Worm (Caenorhabditis elegans) whole organism, L3 larva: Measurements from ENCODE around the gene nspf-3.

ENCODE experiments used
- ceh-28 ChIP-seq: fragments of 150-350 bp; optimal IDR thresholded peaks from 2 replicates; lab custom pipeline; 2014; ENCODE audit warnings: missing biosample characterization, missing genetic modification reagents, missing genetic modification characterization
- ceh-82 ChIP-seq: fragments of 150-350 bp; optimal IDR thresholded peaks from 2 replicates; lab custom pipeline; 2014; ENCODE audit warnings: missing biosample characterization, missing genetic modification characterization
- elt-3 ChIP-seq, 3 experiments: fragments of 150-350 bp in 1 of 3; sonication (generic microtip) in 2 of 3; optimal IDR thresholded peaks; 2 replicates in 2 of 3; 4 replicates in 1 of 3; lab custom pipeline; 2014 to 2017; ENCODE audit warnings: missing biosample characterization in 3 of 3, missing genetic modification characterization in 3 of 3
- fos-1 ChIP-seq: fragments of 150-350 bp; optimal IDR thresholded peaks from 2 replicates; lab custom pipeline; 2014; ENCODE audit warnings: missing biosample characterization, missing genetic modification characterization
- lsy-12 ChIP-seq: sonication (generic microtip); optimal IDR thresholded peaks from 2 replicates; lab custom pipeline; 2016; ENCODE audit warnings: mild to moderate bottlenecking, missing genetic modification characterization, missing compliant biosample characterization
- nfya-1 ChIP-seq: sonication (generic microtip); optimal IDR thresholded peaks from 2 replicates; lab custom pipeline; 2017; ENCODE audit warnings: missing genetic modification characterization, mild to moderate bottlenecking, missing compliant biosample characterization, antibody characterized with exemption, moderate library complexity; ENCODE audit not compliant: insufficient read depth
- sea-2 ChIP-seq: fragments of 150-350 bp; sonication (generic microtip); optimal IDR thresholded peaks from 4 replicates; lab custom pipeline; 2014; ENCODE audit warnings: missing biosample characterization, missing genetic modification reagents, missing genetic modification characterization
- skn-1 ChIP-seq: fragments of 150-350 bp; optimal IDR thresholded peaks from 2 replicates; lab custom pipeline; 2014; ENCODE audit warnings: missing biosample characterization, missing genetic modification characterization
- tbx-2 ChIP-seq: sonication (generic microtip); optimal IDR thresholded peaks from 2 replicates; lab custom pipeline; 2016; ENCODE audit warnings: mild to moderate bottlenecking, missing genetic modification characterization, missing compliant biosample characterization

DNA sequence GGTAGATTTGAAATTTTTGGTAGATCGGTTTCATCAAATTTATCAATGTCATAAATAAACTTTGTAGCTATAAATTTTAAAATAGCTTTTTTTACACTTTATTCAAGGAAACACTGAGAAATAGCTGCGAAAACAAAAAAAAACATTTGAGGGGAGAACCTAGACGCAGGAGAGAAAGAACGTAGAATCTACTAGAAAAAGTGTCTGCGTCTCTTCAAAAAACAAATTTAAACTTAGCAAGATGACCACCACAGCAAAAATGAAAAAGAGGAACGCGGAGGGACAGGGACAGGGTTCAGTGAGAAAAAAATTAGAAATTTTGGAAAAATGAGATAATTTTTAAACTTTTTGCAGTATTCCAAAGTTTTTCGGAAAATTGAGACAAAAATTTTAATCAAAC, 41.0 kb downstream of the nspf-3 start:
- TF ChIP-seq elt-3 (tag; optimal IDR thresholded peaks at IDR 0.05; lab: Kevin White, UChicago) (no peak), sea-2 (no peak), lsy-12 (no peak), ceh-28 (tag; lab: Kevin White, UChicago) (no peak), fos-1 (tag; lab: Kevin White, UChicago) (no peak), ceh-82 (no peak), skn-1 (tag; lab: Kevin White, UChicago) (no peak), tbx-2 (tag; lab: Kevin White, UChicago) (no peak), nfya-1 (peak; percentile 51)
